Fruit fly (Drosophila melanogaster) whole organism, embryonic: Measurements from ENCODE around the gene CG11131.

Experiments used
- Bteb2 ChIP-seq: fragments of 200-800 bp; sonication (Bioruptor generic); optimal IDR thresholded peaks from 2 replicates; lab custom pipeline; 2016; ENCODE audit warnings: missing biosample characterization, missing genetic modification characterization
- CG10147 ChIP-seq: fragments of 200-800 bp; sonication (Bioruptor generic); optimal IDR thresholded peaks from 2 replicates; lab custom pipeline; 2019; ENCODE audit warnings: missing biosample characterization, mild to moderate bottlenecking, missing genetic modification characterization, moderate library complexity
- CG10366 ChIP-seq: fragments of 200-800 bp; sonication (Bioruptor generic); IDR thresholded peaks from 2 replicates; pipeline ENCODE4 v1.3.6; 2022; ENCODE audit warnings: missing biosample characterization, missing genetic modification characterization
- CG10543 ChIP-seq: fragments of 200-800 bp; sonication (Bioruptor generic); optimal IDR thresholded peaks from 3 replicates; lab custom pipeline; 2017; ENCODE audit warnings: missing biosample characterization, mild to moderate bottlenecking, missing genetic modification characterization, moderate library complexity
- CG11560 ChIP-seq: fragments of 200-800 bp; sonication (Bioruptor generic); IDR thresholded peaks from 3 replicates; pipeline ENCODE4 v1.3.6; 2022; ENCODE audit warnings: missing biosample characterization, missing genetic modification characterization
- CG11723 ChIP-seq: fragments of 200-800 bp; sonication (Bioruptor generic); optimal IDR thresholded peaks from 2 replicates; lab custom pipeline; 2017; ENCODE audit warnings: missing biosample characterization, mild to moderate bottlenecking, missing genetic modification characterization
- CG14710 ChIP-seq: fragments of 200-800 bp; sonication (Bioruptor generic); optimal IDR thresholded peaks from 3 replicates; lab custom pipeline; 2019; ENCODE audit warnings: missing biosample characterization, mild to moderate bottlenecking, missing genetic modification characterization, moderate library complexity
- CG1529 ChIP-seq: fragments of 200-800 bp; sonication (Bioruptor generic); optimal IDR thresholded peaks from 3 replicates; lab custom pipeline; 2018; ENCODE audit warnings: missing biosample characterization, missing genetic modification characterization
- CG15514 ChIP-seq: fragments of 200-800 bp; sonication (Bioruptor generic); optimal IDR thresholded peaks from 3 replicates; lab custom pipeline; 2017; ENCODE audit warnings: missing biosample characterization, missing genetic modification characterization, mild to moderate bottlenecking, moderate library complexity, missing genetic modification reagents
- CG15601 ChIP-seq: fragments of 200-800 bp; sonication (Bioruptor generic); optimal IDR thresholded peaks from 3 replicates; lab custom pipeline; 2019; ENCODE audit warnings: missing biosample characterization, mild to moderate bottlenecking, missing genetic modification characterization, moderate library complexity
- CG1647 ChIP-seq: fragments of 200-800 bp; sonication (Bioruptor generic); optimal IDR thresholded peaks from 3 replicates; lab custom pipeline; 2016; ENCODE audit warnings: missing biosample characterization, missing genetic modification characterization
- CG17612 ChIP-seq: fragments of 200-800 bp; sonication (Bioruptor generic); IDR thresholded peaks from 2 replicates; pipeline ENCODE4 v1.3.6; 2022; ENCODE audit warnings: missing biosample characterization, missing genetic modification characterization
- CG18619 ChIP-seq: fragments of 200-800 bp; sonication (Bioruptor generic); optimal IDR thresholded peaks from 3 replicates; lab custom pipeline; 2017; ENCODE audit warnings: missing biosample characterization, mild to moderate bottlenecking, missing genetic modification characterization
- CG2202 ChIP-seq: fragments of 200-800 bp; sonication (Bioruptor generic); optimal IDR thresholded peaks from 2 replicates; lab custom pipeline; 2018; ENCODE audit warnings: missing biosample characterization, mild to moderate bottlenecking, missing genetic modification characterization
- CG2889 ChIP-seq: fragments of 200-800 bp; sonication (Bioruptor generic); IDR thresholded peaks from 3 replicates; pipeline ENCODE4 v1.3.6; 2022; ENCODE audit warnings: missing biosample characterization, missing genetic modification characterization
- CG31365 ChIP-seq: fragments of 200-800 bp; sonication (Bioruptor generic); optimal IDR thresholded peaks from 2 replicates; lab custom pipeline; 2018; ENCODE audit warnings: missing biosample characterization, mild to moderate bottlenecking, missing genetic modification characterization
- CG32772 ChIP-seq: fragments of 200-800 bp; sonication (Bioruptor generic); IDR thresholded peaks from 2 replicates; pipeline ENCODE4 v1.3.6; 2022; ENCODE audit warnings: missing biosample characterization, missing genetic modification characterization
- CG3838 ChIP-seq: fragments of 200-800 bp; sonication (Bioruptor generic); optimal IDR thresholded peaks from 3 replicates; lab custom pipeline; 2016; ENCODE audit warnings: missing biosample characterization, missing genetic modification characterization
- CG4282 ChIP-seq: fragments of 200-800 bp; sonication (Bioruptor generic); optimal IDR thresholded peaks from 2 replicates; lab custom pipeline; 2016; ENCODE audit warnings: missing biosample characterization, missing genetic modification characterization
- CG7928 ChIP-seq: fragments of 200-800 bp; sonication (Bioruptor generic); optimal IDR thresholded peaks from 2 replicates; lab custom pipeline; 2017; ENCODE audit warnings: missing biosample characterization, mild to moderate bottlenecking, missing genetic modification characterization
- Dfd ChIP-seq, 2 experiments: fragments of >200 bp; optimal IDR thresholded peaks; 2 replicates each; lab custom pipeline; 2017; ENCODE audit warnings: missing biosample characterization in 2 of 2, missing genetic modification characterization in 2 of 2
- Fer1 ChIP-seq: fragments of 200-800 bp; sonication (Bioruptor generic); optimal IDR thresholded peaks from 2 replicates; lab custom pipeline; 2017; ENCODE audit warnings: missing biosample characterization, mild to moderate bottlenecking, missing genetic modification characterization
- H15 ChIP-seq: fragments of 200-800 bp; sonication (Bioruptor generic); IDR thresholded peaks from 3 replicates; pipeline ENCODE4 v1.3.6; 2022; ENCODE audit warnings: missing biosample characterization, missing genetic modification characterization
- HLH3B ChIP-seq: fragments of 200-800 bp; sonication (Bioruptor generic); IDR thresholded peaks from 2 replicates; pipeline ENCODE4 v1.3.6; 2022; ENCODE audit warnings: missing biosample characterization, missing genetic modification characterization
- Lhr ChIP-seq: fragments of 200-800 bp; sonication (Bioruptor generic); optimal IDR thresholded peaks from 3 replicates; lab custom pipeline; 2017; ENCODE audit warnings: mild to moderate bottlenecking, missing biosample characterization, missing genetic modification reagents, missing genetic modification characterization
- Med ChIP-seq: fragments of 200-800 bp; sonication (Bioruptor generic); peaks from one replicate; lab custom pipeline; 2016; ENCODE audit warnings: missing biosample characterization, missing genetic modification characterization, mild to moderate bottlenecking, inconsistent platforms, moderate library complexity
- Ssrp ChIP-seq: fragments of 200-800 bp; sonication (Bioruptor generic); optimal IDR thresholded peaks from 2 replicates; lab custom pipeline; 2018; ENCODE audit warnings: missing biosample characterization, mild to moderate bottlenecking, missing genetic modification characterization, moderate library complexity
- ase ChIP-seq: fragments of 200-800 bp; sonication (Bioruptor generic); IDR thresholded peaks from 3 replicates; pipeline ENCODE4 v1.3.6; 2022; ENCODE audit warnings: missing biosample characterization, missing genetic modification characterization
- bowl ChIP-seq: fragments of 200-800 bp; sonication (Bioruptor generic); IDR thresholded peaks from 2 replicates; pipeline ENCODE4 v1.3.6; 2022; ENCODE audit warnings: missing biosample characterization, missing genetic modification characterization
- cas ChIP-seq: fragments of 200-800 bp; sonication (Bioruptor generic); IDR thresholded peaks from 2 replicates; pipeline ENCODE4 v1.3.6; 2022; ENCODE audit warnings: missing biosample characterization, missing genetic modification characterization
- chm ChIP-seq: fragments of 200-800 bp; sonication (Bioruptor generic); IDR thresholded peaks from 2 replicates; pipeline ENCODE4 v1.3.6; 2022; ENCODE audit warnings: missing biosample characterization, missing genetic modification characterization
- ci ChIP-seq: fragments of 200-800 bp; sonication (Bioruptor generic); IDR thresholded peaks from 3 replicates; pipeline ENCODE4 v1.3.6; 2022; ENCODE audit warnings: missing biosample characterization, missing genetic modification characterization
- corto ChIP-seq: fragments of 200-800 bp; sonication (Bioruptor generic); optimal IDR thresholded peaks from 2 replicates; lab custom pipeline; 2016; ENCODE audit warnings: missing biosample characterization, mild to moderate bottlenecking, missing genetic modification characterization, moderate library complexity
- disco-r ChIP-seq: fragments of 200-800 bp; sonication (Bioruptor generic); optimal IDR thresholded peaks from 2 replicates; lab custom pipeline; 2016; ENCODE audit warnings: missing biosample characterization, missing genetic modification characterization
- ems ChIP-seq: fragments of 200-800 bp; sonication (Bioruptor generic); optimal IDR thresholded peaks from 3 replicates; lab custom pipeline; 2016; ENCODE audit warnings: missing biosample characterization, missing genetic modification characterization
- en ChIP-seq: fragments of 200-800 bp; sonication (Bioruptor generic); optimal IDR thresholded peaks from 2 replicates; lab custom pipeline; 2016; ENCODE audit warnings: missing biosample characterization, missing genetic modification characterization
- fu2 ChIP-seq: fragments of 200-800 bp; sonication (Bioruptor generic); optimal IDR thresholded peaks from 2 replicates; lab custom pipeline; 2016; ENCODE audit warnings: missing biosample characterization, missing genetic modification characterization
- gro ChIP-seq: fragments of 200-800 bp; sonication (Bioruptor generic); optimal IDR thresholded peaks from 2 replicates; lab custom pipeline; 2016; ENCODE audit warnings: missing biosample characterization, missing genetic modification characterization
- hth ChIP-seq: fragments of >200 bp; optimal IDR thresholded peaks from 2 replicates; lab custom pipeline; 2017; ENCODE audit warnings: inconsistent platforms
- jigr1 ChIP-seq: fragments of 200-800 bp; sonication (Bioruptor generic); IDR thresholded peaks from 3 replicates; pipeline ENCODE4 v1.3.6; 2022; ENCODE audit warnings: missing biosample characterization, missing genetic modification characterization
- jumu ChIP-seq: fragments of 200-800 bp; sonication (Bioruptor generic); optimal IDR thresholded peaks from 3 replicates; lab custom pipeline; 2016; ENCODE audit warnings: missing biosample characterization, missing genetic modification characterization
- knrl ChIP-seq: fragments of 200-800 bp; sonication (Bioruptor generic); IDR thresholded peaks from 3 replicates; pipeline ENCODE4 v1.3.6; 2022; ENCODE audit warnings: missing biosample characterization, missing genetic modification characterization; ENCODE audit not compliant: partially characterized antibody
- lab ChIP-seq: fragments of 200-800 bp; sonication (Bioruptor generic); optimal IDR thresholded peaks from 3 replicates; lab custom pipeline; 2017; ENCODE audit warnings: missing biosample characterization, missing genetic modification characterization, mild to moderate bottlenecking, moderate library complexity, missing genetic modification reagents
- lmd ChIP-seq: fragments of 200-800 bp; sonication (Bioruptor generic); IDR thresholded peaks from 2 replicates; pipeline ENCODE4 v1.3.6; 2022; ENCODE audit warnings: missing biosample characterization, missing genetic modification characterization
- onecut ChIP-seq: fragments of 200-800 bp; sonication (Bioruptor generic); IDR thresholded peaks from 2 replicates; pipeline ENCODE4 v1.3.6; 2022; ENCODE audit warnings: missing biosample characterization, missing genetic modification characterization
- pnt ChIP-seq: fragments of 200-800 bp; sonication (Bioruptor generic); optimal IDR thresholded peaks from 3 replicates; lab custom pipeline; 2016; ENCODE audit warnings: missing biosample characterization, missing genetic modification characterization
- scrt ChIP-seq: fragments of 200-800 bp; sonication (Bioruptor generic); optimal IDR thresholded peaks from 2 replicates; lab custom pipeline; 2018; ENCODE audit warnings: missing biosample characterization, mild to moderate bottlenecking, missing genetic modification characterization, moderate library complexity
- sens ChIP-seq: fragments of 200-800 bp; sonication (Bioruptor generic); peaks from one replicate; lab custom pipeline; 2016; ENCODE audit warnings: missing biosample characterization, missing genetic modification characterization
- tap ChIP-seq: fragments of 200-800 bp; optimal IDR thresholded peaks from 3 replicates; lab custom pipeline; 2019; ENCODE audit warnings: missing biosample characterization, mild to moderate bottlenecking, missing genetic modification characterization, moderate library complexity
- toy ChIP-seq: fragments of 200-800 bp; sonication (Bioruptor generic); IDR thresholded peaks from 2 replicates; pipeline ENCODE4 v1.3.6; 2022; ENCODE audit warnings: missing biosample characterization, missing genetic modification characterization
- usp ChIP-seq: fragments of >200 bp; optimal IDR thresholded peaks from 2 replicates; lab custom pipeline; 2017; ENCODE audit warnings: missing biosample characterization, missing genetic modification characterization

The CG11131 gene

dm6 chr3L:22863367-22864078 is 35.0 kb upstream of the CG11131 start, which contains the start of gene CG33169 (continued):
- TF ChIP-seq toy (GFP tag; lab: Robert Waterston, UW), result peak; percentile 50; the same call in 1 of the 2 replicates
- peak; percentile 65; the same call in 1 of the 2 replicates for TF ChIP-seq HLH3B (GFP tag; lab: Robert Waterston, UW)
- TF ChIP-seq ems (GFP tag; lab: Kevin White, UChicago), result peak; percentile 86
- peak; percentile 79 for TF ChIP-seq lmd (GFP tag; lab: Robert Waterston, UW)
- TF ChIP-seq Med (GFP tag; lab: Kevin White, UChicago), result peak; percentile 99
- peak; percentile 46 for TF ChIP-seq en (GFP tag; lab: Kevin White, UChicago)
- no peak for TF ChIP-seq corto
- TF ChIP-seq scrt (GFP tag; lab: Kevin White, UChicago), result peak; percentile 100
- TF ChIP-seq CG10147 (GFP tag; lab: Kevin White, UChicago), result peak; percentile 52
- no peak for TF ChIP-seq Fer1 (GFP tag; lab: Kevin White, UChicago)
- TF ChIP-seq CG11560 (tag; lab: Robert Waterston, UW), result peak; percentile 67; the same call in 2 of the 3 replicates
- TF ChIP-seq CG11723 (GFP tag; lab: Kevin White, UChicago), result peak; percentile 56
- TF ChIP-seq CG14710 (tag; lab: Kevin White, UChicago), result peak; percentile 79
- TF ChIP-seq CG1529 (GFP tag; lab: Kevin White, UChicago), result peak; percentile 40
- peak; percentile 81 for TF ChIP-seq disco-r (GFP tag; lab: Kevin White, UChicago)
- peak; percentile 88 for TF ChIP-seq H15 (GFP tag; lab: Robert Waterston, UW)
- peak; percentile 83 for TF ChIP-seq ase (GFP tag; lab: Robert Waterston, UW)
- 0 out of 3 replicates have a peak, but pooled peaks have one; percentile 49 for TF ChIP-seq jigr1 (GFP tag; lab: Robert Waterston, UW)
- TF ChIP-seq cas (GFP tag; lab: Robert Waterston, UW), result peak; percentile 81
- peak; percentile 96 for TF ChIP-seq CG10543 (GFP tag; lab: Kevin White, UChicago)
- peak; percentile 59 for TF ChIP-seq tap (tag; lab: Kevin White, UChicago)
- TF ChIP-seq CG1647, result peak; percentile 85
- TF ChIP-seq sens, result peak; percentile 84
- peak; percentile 76 for TF ChIP-seq chm (GFP tag; lab: Robert Waterston, UW)
- peak; percentile 88 for TF ChIP-seq CG17612 (GFP tag; lab: Robert Waterston, UW)
- TF ChIP-seq hth (lab: Kevin White, UChicago), result no peak
- no peak for TF ChIP-seq gro (GFP tag; lab: Kevin White, UChicago)
- TF ChIP-seq pnt, result peak; percentile 81
- TF ChIP-seq Bteb2 (GFP tag; lab: Kevin White, UChicago), result peak; percentile 67
- peak; percentile 85 for TF ChIP-seq CG3838
- peak; percentile 33 for TF ChIP-seq Ssrp (tag; lab: Kevin White, UChicago)
- no peak for TF ChIP-seq usp
- peak; percentile 91 for TF ChIP-seq fu2
- peak; percentile 92 for TF ChIP-seq ci (GFP tag; lab: Robert Waterston, UW)
- TF ChIP-seq lab (GFP tag; lab: Kevin White, UChicago), result peak; percentile 92
- TF ChIP-seq Lhr (GFP tag; lab: Kevin White, UChicago), result peak; percentile 94
- TF ChIP-seq CG2889 (GFP tag; lab: Robert Waterston, UW), result no peak
- TF ChIP-seq CG4282, result peak; percentile 84
- TF ChIP-seq jumu (GFP tag; lab: Kevin White, UChicago), result peak; percentile 91
- peak; percentile 73 for TF ChIP-seq knrl (GFP tag; lab: Robert Waterston, UW)
- peak; percentile 79 for TF ChIP-seq CG18619 (GFP tag; lab: Kevin White, UChicago)
- peak; percentile 76 for TF ChIP-seq onecut (GFP tag; lab: Robert Waterston, UW)
- TF ChIP-seq Dfd (GFP tag; optimal IDR thresholded peaks at IDR 0.05; lab: Kevin White, UChicago), result no peak
- TF ChIP-seq CG31365, result peak; percentile 40
- peak; percentile 74 for TF ChIP-seq CG32772 (GFP tag; lab: Robert Waterston, UW)
- TF ChIP-seq CG15601, result peak; percentile 80
- TF ChIP-seq CG10366 (GFP tag; lab: Robert Waterston, UW), result peak; percentile 82
- peak; percentile 23 for TF ChIP-seq CG2202 (tag; lab: Kevin White, UChicago)
- TF ChIP-seq bowl (GFP tag; lab: Robert Waterston, UW), result peak; percentile 77
- peak; percentile 91 for TF ChIP-seq CG15514 (GFP tag; lab: Kevin White, UChicago)
- TF ChIP-seq CG7928 (GFP tag; lab: Kevin White, UChicago), result peak; percentile 67
